Fruit fly (Drosophila melanogaster): Measurements from ENCODE around the gene CG6055.

Gene CG6055

dm6 chr2L:7427067-7427785, 39.1 kb upstream of the CG6055 start:
- TF ChIP-seq cnc (optimal IDR thresholded peaks at IDR 0.05) (no peak), Mnt (GFP tag; optimal IDR thresholded peaks at IDR 0.05) (peak; percentile 32)

- TF ChIP-seq kay (GFP tag; ENCODE audit: borderline replicate concordance) (no peak), tj (GFP tag; optimal IDR thresholded peaks at IDR 0.05) (no peak), CG14711 (tag; optimal IDR thresholded peaks at IDR 0.05) (no peak), CG1620 (GFP tag; optimal IDR thresholded peaks at IDR 0.05) (no peak), CG5204 (GFP tag; optimal IDR thresholded peaks at IDR 0.05) (no peak), cnc (optimal IDR thresholded peaks at IDR 0.05) (no peak), CG7101 (tag; optimal IDR thresholded peaks at IDR 0.05) (no peak), CG12768 (GFP tag; optimal IDR thresholded peaks at IDR 0.05) (no peak), CG7045 (GFP tag; optimal IDR thresholded peaks at IDR 0.05) (no peak), Crg-1 (GFP tag; optimal IDR thresholded peaks at IDR 0.05) (no peak), Mnt (GFP tag; optimal IDR thresholded peaks at IDR 0.05) (no peak)
Measured at dm6 chr2L:7427786-7428137, 38.6 kb upstream of the CG6055 start.

- no peak for TF ChIP-seq pad (GFP tag; optimal IDR thresholded peaks at IDR 0.05)
- no peak for TF ChIP-seq CG1620 (GFP tag; optimal IDR thresholded peaks at IDR 0.05)
- no peak for TF ChIP-seq Hr96 (GFP tag; optimal IDR thresholded peaks at IDR 0.05)
- no peak for TF ChIP-seq ovo (GFP tag; optimal IDR thresholded peaks at IDR 0.05)
- no peak for TF ChIP-seq CG7101 (tag; optimal IDR thresholded peaks at IDR 0.05)
- TF ChIP-seq kay (GFP tag; ENCODE audit: borderline replicate concordance) = no peak
- TF ChIP-seq Mnt (GFP tag; optimal IDR thresholded peaks at IDR 0.05) = no peak
- TF ChIP-seq CG14711 (tag; optimal IDR thresholded peaks at IDR 0.05) = no peak
- no peak for TF ChIP-seq Clk (GFP tag; optimal IDR thresholded peaks at IDR 0.05)
- TF ChIP-seq CG11617 (GFP tag; optimal IDR thresholded peaks at IDR 0.05) = no peak
- no peak for TF ChIP-seq bab1 (GFP tag; optimal IDR thresholded peaks at IDR 0.05)
- no peak for TF ChIP-seq CG7045 (GFP tag; optimal IDR thresholded peaks at IDR 0.05)
- TF ChIP-seq CG33017 (tag; optimal IDR thresholded peaks at IDR 0.05) = no peak
Measured at dm6 chr2L:7430313-7430712, 36.0 kb upstream of the CG6055 start.

- no peak for TF ChIP-seq toe (GFP tag; optimal IDR thresholded peaks at IDR 0.05)
- TF ChIP-seq kay (GFP tag; ENCODE audit: borderline replicate concordance) = peak; percentile 59
- no peak for TF ChIP-seq pad (GFP tag; optimal IDR thresholded peaks at IDR 0.05)
- TF ChIP-seq CG1620 (GFP tag; optimal IDR thresholded peaks at IDR 0.05) = no peak
- no peak for TF ChIP-seq CG7101 (tag; optimal IDR thresholded peaks at IDR 0.05)
- no peak for TF ChIP-seq CG12768 (GFP tag; optimal IDR thresholded peaks at IDR 0.05)
Measured at dm6 chr2L:7431861-7432601, 34.3 kb upstream of the CG6055 start.

- TF ChIP-seq Hr96 (GFP tag; optimal IDR thresholded peaks at IDR 0.05) (no peak), cnc (optimal IDR thresholded peaks at IDR 0.05) (no peak), CG12768 (GFP tag; optimal IDR thresholded peaks at IDR 0.05) (peak; percentile 18), Mnt (GFP tag; optimal IDR thresholded peaks at IDR 0.05) (peak; percentile 22), kay (GFP tag; ENCODE audit: borderline replicate concordance) (peak; percentile 93)
Measured at dm6 chr2L:7433337-7433956, 32.9 kb upstream of the CG6055 start, which contains the start of gene CG5958. Gene CG5958, minus strand, starts transcription at chr2L:7433516.

- TF ChIP-seq CG33017 (tag; optimal IDR thresholded peaks at IDR 0.05) (peak; percentile 94), CG11617 (GFP tag; optimal IDR thresholded peaks at IDR 0.05) (peak; percentile 84), CG7101 (tag; optimal IDR thresholded peaks at IDR 0.05) (peak; percentile 95), kay (GFP tag; ENCODE audit: borderline replicate concordance) (peak; percentile 67), Hr96 (GFP tag; optimal IDR thresholded peaks at IDR 0.05) (no peak), cic (GFP tag; optimal IDR thresholded peaks at IDR 0.05) (no peak), Clk (GFP tag; optimal IDR thresholded peaks at IDR 0.05) (peak; percentile 66), CG14711 (tag; optimal IDR thresholded peaks at IDR 0.05) (peak; percentile 60), bab1 (GFP tag; optimal IDR thresholded peaks at IDR 0.05) (peak; percentile 94), CG7045 (GFP tag; optimal IDR thresholded peaks at IDR 0.05) (peak; percentile 71), CG12768 (GFP tag; optimal IDR thresholded peaks at IDR 0.05) (peak; percentile 55), CG1620 (GFP tag; optimal IDR thresholded peaks at IDR 0.05) (peak; percentile 43), CG5204 (GFP tag; optimal IDR thresholded peaks at IDR 0.05) (peak; percentile 73), Crg-1 (GFP tag; optimal IDR thresholded peaks at IDR 0.05) (no peak), tj (GFP tag; optimal IDR thresholded peaks at IDR 0.05) (peak; percentile 71), ovo (GFP tag; optimal IDR thresholded peaks at IDR 0.05) (peak; percentile 14), cnc (optimal IDR thresholded peaks at IDR 0.05) (no peak), Mnt (GFP tag; optimal IDR thresholded peaks at IDR 0.05) (peak; percentile 54), toe (GFP tag; optimal IDR thresholded peaks at IDR 0.05) (peak; percentile 57), pad (GFP tag; optimal IDR thresholded peaks at IDR 0.05) (peak; percentile 31)
Measured at dm6 chr2L:7433957-7434736, 32.2 kb upstream of the CG6055 start.
